Fruit fly (Drosophila melanogaster): ENCODE measurements around the gene CG10472.
A peak's percentile ranks its signal among the peaks of the same experiment; 100 is the strongest.

The CG10472 gene

DNA sequence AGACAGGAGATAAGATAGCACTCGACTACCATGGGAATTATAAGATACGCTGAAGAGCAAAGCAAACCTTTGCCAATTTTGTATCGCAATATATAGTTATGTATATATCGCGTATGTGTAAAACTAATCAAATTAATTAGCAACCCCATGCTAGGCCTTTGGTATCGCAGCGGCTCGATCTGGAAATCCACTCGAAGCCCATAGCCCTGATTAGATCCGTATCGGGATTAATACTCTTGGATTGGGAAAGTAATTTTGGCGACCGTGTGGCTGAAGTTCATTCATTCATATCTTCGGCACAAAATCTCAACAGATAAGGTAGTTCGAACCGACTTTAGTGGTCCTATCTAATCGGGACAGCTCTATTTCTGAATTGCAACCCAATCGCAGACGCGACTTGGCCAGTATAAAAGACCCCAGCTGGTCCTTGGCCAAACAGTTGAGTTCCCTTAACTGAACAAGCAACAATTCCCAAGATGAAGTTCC is 23.9 kb downstream of the CG10472 start, which contains the start of gene Jon65Aiv (continued):
- TF ChIP-seq ttk (GFP tag; IDR thresholded peaks at IDR 0.05) (no peak), CG7786 (GFP tag; optimal IDR thresholded peaks at IDR 0.05) (no peak), Jarid2 (GFP tag; optimal IDR thresholded peaks at IDR 0.05) (no peak), sug (tag; optimal IDR thresholded peaks at IDR 0.05) (peak; percentile 81), BEAF-32 (GFP tag; optimal IDR thresholded peaks at IDR 0.05) (no peak), unpg (GFP tag; optimal IDR thresholded peaks at IDR 0.05) (no peak), tgo (GFP tag; IDR thresholded peaks at IDR 0.05) (no peak), Usf (GFP tag; optimal IDR thresholded peaks at IDR 0.05) (no peak), peb (GFP tag; IDR thresholded peaks at IDR 0.05) (no peak), kah (GFP tag; optimal IDR thresholded peaks at IDR 0.05) (no peak), CG7556 (GFP tag; optimal IDR thresholded peaks at IDR 0.05) (no peak), Optix (GFP tag; IDR thresholded peaks at IDR 0.05) (no peak), trh (GFP tag; optimal IDR thresholded peaks at IDR 0.05) (no peak), Ssrp (tag; optimal IDR thresholded peaks at IDR 0.05) (no peak), bbx (GFP tag; IDR thresholded peaks at IDR 0.05; ENCODE audit: partially characterized antibody) (no peak), Trl (optimal IDR thresholded peaks at IDR 0.05) (no peak), Trl (GFP tag; optimal IDR thresholded peaks at IDR 0.05) (no peak), gro (GFP tag; optimal IDR thresholded peaks at IDR 0.05) (peak; percentile 21), grn (GFP tag; optimal IDR thresholded peaks at IDR 0.05) (peak; percentile 98), CG18599 (GFP tag; optimal IDR thresholded peaks at IDR 0.05) (peak; percentile 8), mirr (GFP tag; optimal IDR thresholded peaks at IDR 0.05) (peak; percentile 91), aop (GFP tag; IDR thresholded peaks at IDR 0.05) (no peak), cwo (GFP tag; optimal IDR thresholded peaks at IDR 0.05) (no peak), vnd (GFP tag; IDR thresholded peaks at IDR 0.05; ENCODE audit: partially characterized antibody) (no peak), wek (GFP tag; optimal IDR thresholded peaks at IDR 0.05) (no peak), Nf-YA (GFP tag; IDR thresholded peaks at IDR 0.05) (no peak), danr (GFP tag; IDR thresholded peaks at IDR 0.05) (no peak)

DNA sequence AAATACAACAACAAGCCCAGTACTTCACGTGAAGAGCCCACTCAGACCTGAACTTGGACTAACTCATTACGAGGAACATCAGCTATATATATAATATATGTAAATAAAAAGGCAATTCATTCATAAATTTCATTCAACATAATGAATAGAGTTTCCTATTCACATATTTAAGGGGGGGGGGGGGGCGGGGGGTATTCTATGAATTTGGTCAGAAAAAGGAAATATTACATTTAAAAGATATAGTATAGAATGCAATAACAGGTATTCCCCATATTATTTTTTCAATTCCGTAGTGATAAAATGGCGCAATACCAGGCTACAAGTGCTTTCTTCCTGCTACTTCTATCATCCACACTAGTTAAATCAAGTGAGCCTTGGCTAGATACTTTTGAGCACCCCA is 25.9 kb downstream of the CG10472 start, which contains the start of gene CG6462:
Gene CG6462 (plus strand): TSS at position 301 of the 400 bp plus-strand sequence.
- TF ChIP-seq sens (GFP tag) (peak; percentile 23), Rx (GFP tag; IDR thresholded peaks at IDR 0.05) (no peak), HHEX (GFP tag; optimal IDR thresholded peaks at IDR 0.05) (no peak)

DNA sequence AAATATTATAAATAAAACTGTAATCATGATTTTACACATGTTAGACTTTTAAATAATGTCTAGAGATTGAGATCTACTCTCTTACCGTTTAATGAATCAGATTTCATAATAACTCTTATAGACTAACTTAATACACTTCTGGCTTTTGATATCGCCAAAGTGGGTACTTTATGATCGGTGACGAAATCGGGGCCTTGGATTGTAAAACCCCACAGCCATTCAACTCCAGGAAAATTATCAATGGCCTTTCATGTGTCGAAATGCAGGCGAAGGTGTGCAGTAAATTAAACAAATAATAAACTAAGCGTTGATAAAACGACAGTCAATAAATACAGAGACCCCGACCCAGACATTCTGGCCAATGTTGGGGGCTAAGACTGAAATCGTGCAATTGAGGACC is 26.6 kb downstream of the CG10472 start:
- TF ChIP-seq prd (optimal IDR thresholded peaks at IDR 0.05) (no peak), prd (GFP tag; IDR thresholded peaks at IDR 0.05) (no peak), sug (tag; optimal IDR thresholded peaks at IDR 0.05) (peak; percentile 26), NfI (GFP tag; optimal IDR thresholded peaks at IDR 0.05) (no peak), sc (optimal IDR thresholded peaks at IDR 0.05) (no peak), sc (GFP tag; optimal IDR thresholded peaks at IDR 0.05) (no peak), CG32532 (GFP tag; IDR thresholded peaks at IDR 0.05) (no peak), D19A (tag; optimal IDR thresholded peaks at IDR 0.05) (peak; percentile 30), ato (GFP tag; IDR thresholded peaks at IDR 0.05; ENCODE audit: partially characterized antibody) (no peak), wek (GFP tag; optimal IDR thresholded peaks at IDR 0.05) (no peak)

DNA sequence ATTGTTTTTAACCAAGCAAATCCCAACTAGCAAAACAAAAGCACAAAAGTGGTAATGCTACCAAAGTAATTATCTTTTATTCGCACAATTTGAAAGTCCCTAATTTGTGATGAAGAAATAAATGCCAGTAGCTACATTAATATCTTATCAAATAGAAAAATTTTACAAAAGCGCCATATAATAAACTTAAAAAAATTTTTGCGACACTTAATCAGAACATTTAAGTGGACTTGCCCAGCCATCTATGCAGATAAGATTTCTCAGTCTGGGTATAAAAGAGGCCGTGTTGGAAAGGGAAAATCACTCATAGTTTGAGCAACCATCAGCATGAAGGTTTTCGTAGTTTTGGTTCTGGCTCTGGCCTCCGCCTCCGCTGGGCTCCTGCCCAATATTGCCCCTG is 27.8 kb downstream of the CG10472 start, which contains the start of gene yip7:
Gene yip7 (plus strand): TSS at position 301 of the 400 bp plus-strand sequence.
- TF ChIP-seq exex (tag; optimal IDR thresholded peaks at IDR 0.05) (peak; percentile 41), Ravus (GFP tag; IDR thresholded peaks at IDR 0.05) (no peak)

Measured in whole organism, embryonic.